Worm (Caenorhabditis elegans) whole organism, L1 larva: Measurements from ENCODE around the gene ZK84.1.
A peak's percentile ranks its signal among the peaks of the same experiment; 100 is the strongest.

ENCODE experiments used
- Y116A8C.19 ChIP-seq: sonication (generic microtip); optimal IDR thresholded peaks from 2 replicates; lab custom pipeline; 2016; ENCODE audit warnings: missing compliant biosample characterization, missing genetic modification characterization, borderline replicate concordance
- blmp-1 ChIP-seq: fragments of 150-350 bp; optimal IDR thresholded peaks from 2 replicates; lab custom pipeline; 2014; ENCODE audit warnings: missing biosample characterization, missing genetic modification characterization
- ceh-82 ChIP-seq, 3 experiments: fragments of 150-350 bp in 1 of 3; sonication (generic microtip) in 2 of 3; optimal IDR thresholded peaks; 2 replicates each; lab custom pipeline; 2014 to 2017; ENCODE audit warnings: missing biosample characterization in 3 of 3, missing genetic modification characterization in 3 of 3
- ces-1 ChIP-seq: fragments of 150-350 bp; optimal IDR thresholded peaks from 2 replicates; lab custom pipeline; 2014; ENCODE audit warnings: missing biosample characterization, missing genetic modification reagents, missing genetic modification characterization
- dpl-1 ChIP-seq, 3 experiments: fragments of 150-350 bp in 2 of 3; sonication (generic microtip) in 1 of 3; optimal IDR thresholded peaks; 2 replicates each; lab custom pipeline; 2014 to 2017; ENCODE audit warnings: missing biosample characterization in 3 of 3, missing genetic modification characterization in 3 of 3, missing genetic modification reagents in 3 of 3
- dsc-1 ChIP-seq: sonication (generic microtip); optimal IDR thresholded peaks from 2 replicates; lab custom pipeline; 2016; ENCODE audit warnings: mild to moderate bottlenecking, missing genetic modification characterization, missing compliant biosample characterization
- efl-1 ChIP-seq, 4 experiments: fragments of 150-350 bp; optimal IDR thresholded peaks in 3 of 4; peaks in 1 of 4; 1 replicate in 1 of 4; 2 replicates in 3 of 4; lab custom pipeline; 2014; ENCODE audit warnings: missing biosample characterization in 2 of 4, missing genetic modification characterization in 2 of 4, missing genetic modification reagents in 2 of 4
- elt-3 ChIP-seq, 6 experiments: fragments of 150-350 bp in 1 of 6; sonication (generic microtip); optimal IDR thresholded peaks; 2 replicates each; lab custom pipeline; 2017 to 2018; ENCODE audit warnings: missing biosample characterization in 6 of 6, missing genetic modification characterization in 6 of 6, inconsistent platforms in 1 of 6
- hlh-17 ChIP-seq: fragments of 200-800 bp; sonication (Bioruptor generic); optimal IDR thresholded peaks from 2 replicates; lab custom pipeline; 2018; ENCODE audit warnings: missing genetic modification characterization, mild to moderate bottlenecking, missing compliant biosample characterization, moderate library complexity, borderline replicate concordance
- irx-1 ChIP-seq: sonication (generic microtip); optimal IDR thresholded peaks from 2 replicates; lab custom pipeline; 2016; ENCODE audit warnings: missing genetic modification characterization, missing compliant biosample characterization
- isw-1 ChIP-seq: fragments of 200-800 bp; sonication (Bioruptor generic); IDR thresholded peaks from 2 replicates; pipeline ENCODE4 v1.3.6; 2022; ENCODE audit warnings: missing genetic modification characterization, missing compliant biosample characterization
- lin-13 ChIP-seq: fragments of 150-350 bp; optimal IDR thresholded peaks from 2 replicates; lab custom pipeline; 2014; ENCODE audit warnings: missing biosample characterization, missing genetic modification reagents, missing genetic modification characterization
- lin-14 ChIP-seq: fragments of 200-800 bp; sonication (Bioruptor generic); optimal IDR thresholded peaks from 2 replicates; lab custom pipeline; 2018; ENCODE audit warnings: mild to moderate bottlenecking, missing genetic modification characterization, moderate library complexity, missing compliant biosample characterization
- lin-15B ChIP-seq: fragments of 150-350 bp; sonication (generic microtip); optimal IDR thresholded peaks from 3 replicates; lab custom pipeline; 2014; ENCODE audit warnings: missing biosample characterization, missing genetic modification characterization
- lin-35 ChIP-seq, 2 experiments: fragments of 150-350 bp; optimal IDR thresholded peaks; 2 replicates each; lab custom pipeline; 2014; ENCODE audit warnings: missing biosample characterization in 2 of 2, missing genetic modification characterization in 2 of 2, missing genetic modification reagents in 2 of 2
- lsy-2 ChIP-seq, 2 experiments: fragments of 150-350 bp; optimal IDR thresholded peaks; 2 replicates each; lab custom pipeline; 2014; ENCODE audit warnings: missing biosample characterization in 2 of 2, missing genetic modification characterization in 2 of 2
- mab-9 ChIP-seq: fragments of 200-800 bp; sonication (Bioruptor generic); IDR thresholded peaks from 2 replicates; pipeline ENCODE4 v1.3.6; 2022; ENCODE audit warnings: missing genetic modification reagents, missing genetic modification characterization, missing compliant biosample characterization
- mdl-1 ChIP-seq, 2 experiments: fragments of 150-350 bp; optimal IDR thresholded peaks; 2 replicates each; lab custom pipeline; 2014 to 2017; ENCODE audit warnings: missing biosample characterization in 2 of 2, missing genetic modification characterization in 2 of 2, inconsistent platforms in 1 of 2
- mep-1 ChIP-seq: fragments of 150-350 bp; optimal IDR thresholded peaks from 2 replicates; lab custom pipeline; 2014; ENCODE audit warnings: missing biosample characterization, missing genetic modification characterization
- nhr-12 ChIP-seq: sonication (generic microtip); optimal IDR thresholded peaks from 2 replicates; lab custom pipeline; 2017; ENCODE audit warnings: missing biosample characterization, missing genetic modification characterization
- nhr-20 ChIP-seq: sonication (generic microtip); optimal IDR thresholded peaks from 2 replicates; lab custom pipeline; 2016; ENCODE audit warnings: mild to moderate bottlenecking, missing genetic modification characterization, missing compliant biosample characterization
- nhr-237 ChIP-seq: fragments of 150-350 bp; optimal IDR thresholded peaks from 2 replicates; lab custom pipeline; 2014; ENCODE audit warnings: missing biosample characterization, missing genetic modification characterization
- nhr-28 ChIP-seq: fragments of 150-350 bp; optimal IDR thresholded peaks from 2 replicates; lab custom pipeline; 2014; ENCODE audit warnings: missing biosample characterization, missing genetic modification characterization
- nhr-47 ChIP-seq: sonication (generic microtip); optimal IDR thresholded peaks from 2 replicates; lab custom pipeline; 2016; ENCODE audit warnings: mild to moderate bottlenecking, missing genetic modification characterization, moderate library complexity, missing compliant biosample characterization
- nhr-71 ChIP-seq: sonication (generic microtip); optimal IDR thresholded peaks from 2 replicates; lab custom pipeline; 2016; ENCODE audit warnings: mild to moderate bottlenecking, missing genetic modification characterization, moderate library complexity, missing compliant biosample characterization
- nhr-77 ChIP-seq: fragments of 150-350 bp; optimal IDR thresholded peaks from 2 replicates; lab custom pipeline; 2014; ENCODE audit warnings: missing biosample characterization, missing genetic modification characterization
- nhr-85 ChIP-seq: sonication (generic microtip); peaks from one replicate; lab custom pipeline; 2016; ENCODE audit warnings: missing genetic modification characterization, inconsistent platforms, missing compliant biosample characterization
- rnt-1 ChIP-seq: sonication (generic microtip); optimal IDR thresholded peaks from 2 replicates; lab custom pipeline; 2016; ENCODE audit warnings: mild to moderate bottlenecking, missing genetic modification characterization, moderate library complexity, missing compliant biosample characterization
- snpc-4 ChIP-seq: fragments of 150-350 bp; optimal IDR thresholded peaks from 2 replicates; lab custom pipeline; 2014; ENCODE audit warnings: missing biosample characterization, missing genetic modification characterization
- snu-23 ChIP-seq: sonication (generic microtip); optimal IDR thresholded peaks from 2 replicates; lab custom pipeline; 2016; ENCODE audit warnings: missing genetic modification characterization, missing compliant biosample characterization
- tbx-2 ChIP-seq: sonication (generic microtip); optimal IDR thresholded peaks from 2 replicates; lab custom pipeline; 2016; ENCODE audit warnings: missing genetic modification characterization, missing compliant biosample characterization
- tlp-1 ChIP-seq: fragments of 150-350 bp; optimal IDR thresholded peaks from 2 replicates; lab custom pipeline; 2014; ENCODE audit warnings: missing biosample characterization, missing genetic modification characterization
- unc-130 ChIP-seq: fragments of 150-350 bp; optimal IDR thresholded peaks from 2 replicates; lab custom pipeline; 2017; ENCODE audit warnings: missing biosample characterization, missing genetic modification characterization, inconsistent platforms
- unc-62 ChIP-seq: fragments of 150-350 bp; optimal IDR thresholded peaks from 2 replicates; lab custom pipeline; 2014; ENCODE audit warnings: missing biosample characterization, missing genetic modification reagents, missing genetic modification characterization
- vab-15 ChIP-seq: sonication (generic microtip); optimal IDR thresholded peaks from 2 replicates; lab custom pipeline; 2017; ENCODE audit warnings: missing genotype, mild to moderate bottlenecking, missing genetic modification characterization, missing compliant biosample characterization
- zag-1 ChIP-seq: fragments of 150-350 bp; optimal IDR thresholded peaks from 2 replicates; lab custom pipeline; 2014; ENCODE audit warnings: missing biosample characterization, missing genetic modification characterization
- ztf-11 ChIP-seq, 2 experiments: sonication (generic microtip); optimal IDR thresholded peaks; 2 replicates each; lab custom pipeline; 2016 to 2017; ENCODE audit warnings: missing genetic modification characterization in 2 of 2, missing biosample characterization in 1 of 2, missing compliant biosample characterization in 1 of 2
- ztf-4 ChIP-seq: fragments of 150-350 bp; optimal IDR thresholded peaks from 2 replicates; lab custom pipeline; 2014; ENCODE audit warnings: missing biosample characterization, missing genetic modification characterization

The ZK84.1 gene

ce11 chrII:6043166-6043565 is 22.7 kb downstream of the ZK84.1 start, which contains the start of gene R12C12.10:
Gene R12C12.10 (minus strand): TSS chrII:6043266.
- TF ChIP-seq nhr-47 (tag; lab: Kevin White, UChicago) (no peak), hlh-17 (GFP tag; lab: Kevin White, UChicago) (no peak), lin-35 (GFP tag; optimal IDR thresholded peaks at IDR 0.05; lab: Kevin White, UChicago) (no peak), mdl-1 (tag; optimal IDR thresholded peaks at IDR 0.05; lab: Kevin White, UChicago) (no peak), ztf-11 (tag; optimal IDR thresholded peaks at IDR 0.05; lab: Kevin White, UChicago) (no peak), irx-1 (tag; lab: Kevin White, UChicago) (no peak), tlp-1 (tag; lab: Kevin White, UChicago) (no peak), vab-15 (tag; lab: Kevin White, UChicago) (no peak), isw-1 (GFP tag; lab: Robert Waterston, UW) (no peak), snpc-4 (tag; lab: Kevin White, UChicago) (no peak), ztf-4 (no peak), efl-1 (optimal IDR thresholded peaks at IDR 0.05; lab: Kevin White, UChicago) (no peak), efl-1 (GFP tag; optimal IDR thresholded peaks at IDR 0.05 in 1 of 2; lab: Kevin White, UChicago) (no peak), blmp-1 (tag; lab: Kevin White, UChicago) (no peak), dsc-1 (tag; lab: Kevin White, UChicago) (no peak), ces-1 (GFP tag; lab: Kevin White, UChicago) (no peak)
- TF ChIP-seq, all 84 proteins: peak for 0

- no peak for TF ChIP-seq hlh-17 (GFP tag; lab: Kevin White, UChicago)
- no peak for TF ChIP-seq snu-23 (GFP tag; lab: Kevin White, UChicago)
- TF ChIP-seq unc-62 (GFP tag; lab: Kevin White, UChicago): no peak
- no peak for TF ChIP-seq nhr-237 (tag; lab: Kevin White, UChicago)
- no peak for TF ChIP-seq blmp-1 (tag; lab: Kevin White, UChicago)
- no peak for TF ChIP-seq mab-9
- TF ChIP-seq nhr-71 (tag; lab: Kevin White, UChicago): no peak
- no peak for TF ChIP-seq unc-130
- TF ChIP-seq zag-1 (tag; lab: Kevin White, UChicago): no peak
- no peak for TF ChIP-seq nhr-28 (tag; lab: Kevin White, UChicago)
Observed at ce11 chrII:6045048-6045447, 24.6 kb downstream of the ZK84.1 start, which contains the start of gene R12C12.5. Gene R12C12.5 (minus strand): TSS chrII:6045148.

- TF ChIP-seq dpl-1 (GFP tag; optimal IDR thresholded peaks at IDR 0.05; lab: Kevin White, UChicago) (peak in 1 of 3 experiments; percentile 28), nhr-77 (tag; lab: Kevin White, UChicago) (peak; percentile 13), tbx-2 (tag; lab: Kevin White, UChicago) (peak; percentile 11), lin-13 (GFP tag; lab: Kevin White, UChicago) (no peak), mep-1 (tag; lab: Kevin White, UChicago) (peak; percentile 52), Y116A8C.19 (tag; lab: Kevin White, UChicago) (no peak), nhr-20 (tag; lab: Kevin White, UChicago) (peak; percentile 22), lin-15B (no peak), lsy-2 (tag; optimal IDR thresholded peaks at IDR 0.05; lab: Kevin White, UChicago) (peak in 1 of 2 experiments; percentile 45), elt-3 (tag; optimal IDR thresholded peaks at IDR 0.05; lab: Kevin White, UChicago) (peak in 1 of 6 experiments; percentile 48), lin-14 (peak; percentile 67), nhr-85 (tag; lab: Kevin White, UChicago) (peak; percentile 65), efl-1 (optimal IDR thresholded peaks at IDR 0.05; lab: Kevin White, UChicago) (peak; percentile 30 to 33), efl-1 (GFP tag; optimal IDR thresholded peaks at IDR 0.05 in 1 of 2; lab: Kevin White, UChicago) (peak; percentile 17 to 94), nhr-71 (tag; lab: Kevin White, UChicago) (peak; percentile 40), nhr-12 (tag; lab: Kevin White, UChicago) (no peak), nhr-47 (tag; lab: Kevin White, UChicago) (peak; percentile 33), blmp-1 (tag; lab: Kevin White, UChicago) (peak; percentile 93), ceh-82 (tag; optimal IDR thresholded peaks at IDR 0.05; lab: Kevin White, UChicago) (no peak), snu-23 (GFP tag; lab: Kevin White, UChicago) (peak; percentile 43), rnt-1 (tag; lab: Kevin White, UChicago) (peak; percentile 27), lin-35 (GFP tag; optimal IDR thresholded peaks at IDR 0.05; lab: Kevin White, UChicago) (no peak)
Observed at ce11 chrII:6046023-6046631, 25.7 kb downstream of the ZK84.1 start.
